Worm (Caenorhabditis elegans) whole organism, L4 larva: Measurements from ENCODE around the gene pph-4.1.
A peak's percentile ranks its signal among the peaks of the same experiment; 100 is the strongest.

ENCODE experiments used
- F10B5.3 ChIP-seq: sonication (generic microtip); optimal IDR thresholded peaks from 2 replicates; lab custom pipeline; 2016; ENCODE audit warnings: mild to moderate bottlenecking, missing genetic modification characterization, missing compliant biosample characterization
- F26F4.8 ChIP-seq: fragments of 200-800 bp; sonication (Bioruptor generic); conservative IDR thresholded peaks from 2 replicates; pipeline ENCODE4 v1.3.6; 2022; ENCODE audit warnings: missing genetic modification characterization, missing compliant biosample characterization
- F49E8.2 ChIP-seq: sonication (generic microtip); optimal IDR thresholded peaks from 2 replicates; lab custom pipeline; 2016; ENCODE audit warnings: missing compliant biosample characterization, mild to moderate bottlenecking, missing genetic modification characterization, borderline replicate concordance
- R02D3.7 ChIP-seq: fragments of 150-350 bp; sonication (generic microtip); optimal IDR thresholded peaks from 3 replicates; lab custom pipeline; 2014; ENCODE audit warnings: missing biosample characterization, missing genetic modification characterization
- Y105C5A.15 ChIP-seq: fragments of 200-800 bp; sonication (Bioruptor generic); IDR thresholded peaks from 2 replicates; pipeline ENCODE4 v1.3.6; 2022; ENCODE audit warnings: missing genetic modification characterization, missing compliant biosample characterization
- ZK337.2 ChIP-seq: fragments of 200-800 bp; sonication (Bioruptor generic); IDR thresholded peaks from 2 replicates; pipeline ENCODE4 v1.3.6; 2022; ENCODE audit warnings: missing genetic modification reagents, missing genetic modification characterization, missing compliant biosample characterization
- aha-1 ChIP-seq: fragments of 150-350 bp; peaks from one replicate; lab custom pipeline; 2014; ENCODE audit warnings: missing biosample characterization, missing genetic modification characterization
- ama-1 ChIP-seq: fragments of 150-350 bp; optimal IDR thresholded peaks from 2 replicates; lab custom pipeline; 2014; ENCODE audit warnings: inconsistent platforms, mixed read lengths
- attf-4 ChIP-seq: sonication (generic microtip); optimal IDR thresholded peaks from 3 replicates; lab custom pipeline; 2017; ENCODE audit warnings: missing biosample characterization, missing genetic modification characterization
- ceh-20 ChIP-seq: fragments of 200-800 bp; sonication (Bioruptor generic); IDR thresholded peaks from 2 replicates; pipeline ENCODE4 v1.3.6; 2022; ENCODE audit warnings: missing genetic modification reagents, missing genetic modification characterization, missing compliant biosample characterization
- ceh-44 ChIP-seq: fragments of 200-800 bp; sonication (Bioruptor generic); IDR thresholded peaks from 2 replicates; pipeline ENCODE4 v1.3.6; 2022; ENCODE audit warnings: missing genetic modification reagents, missing genetic modification characterization, missing compliant biosample characterization
- ceh-62 ChIP-seq: sonication (generic microtip); optimal IDR thresholded peaks from 2 replicates; lab custom pipeline; 2017; ENCODE audit warnings: missing biosample characterization, missing genetic modification characterization
- ces-1 ChIP-seq: fragments of 150-350 bp; sonication (generic microtip); optimal IDR thresholded peaks from 4 replicates; lab custom pipeline; 2014; ENCODE audit warnings: missing biosample characterization, missing genetic modification reagents, missing genetic modification characterization
- cey-2 ChIP-seq: sonication (generic microtip); optimal IDR thresholded peaks from 3 replicates; lab custom pipeline; 2017; ENCODE audit warnings: missing genetic modification characterization, mild to moderate bottlenecking, missing compliant biosample characterization, antibody characterized with exemption, borderline replicate concordance; ENCODE audit not compliant: insufficient read depth
- ctbp-1 ChIP-seq: fragments of 200-800 bp; sonication (Bioruptor generic); IDR thresholded peaks from 2 replicates; pipeline ENCODE4 v1.3.6; 2022; ENCODE audit warnings: missing genetic modification reagents, missing genetic modification characterization, missing compliant biosample characterization
- daf-12 ChIP-seq: fragments of 150-350 bp; optimal IDR thresholded peaks from 2 replicates; lab custom pipeline; 2014; ENCODE audit warnings: missing biosample characterization, missing genetic modification reagents, missing genetic modification characterization
- daf-16 ChIP-seq, 3 experiments: sonication (generic microtip); optimal IDR thresholded peaks; 2 replicates each; lab custom pipeline; 2016 to 2017; ENCODE audit warnings: missing genetic modification characterization in 3 of 3, missing genetic modification reagents in 3 of 3, mild to moderate bottlenecking in 2 of 3, missing compliant biosample characterization in 2 of 3, missing biosample characterization in 1 of 3, moderate library complexity in 1 of 3
- daf-19 ChIP-seq: fragments of 200-800 bp; sonication (Bioruptor generic); conservative IDR thresholded peaks from 2 replicates; pipeline ENCODE4 v1.3.6; 2022; ENCODE audit warnings: missing genetic modification characterization, missing compliant biosample characterization
- dmd-6 ChIP-seq: fragments of 200-800 bp; sonication (Bioruptor generic); IDR thresholded peaks from 2 replicates; pipeline ENCODE4 v1.3.6; 2022; ENCODE audit warnings: missing genetic modification reagents, missing genetic modification characterization, missing compliant biosample characterization
- dmd-8 ChIP-seq: fragments of 200-800 bp; sonication (Bioruptor generic); IDR thresholded peaks from 2 replicates; pipeline ENCODE4 v1.3.6; 2022; ENCODE audit warnings: missing genetic modification characterization, missing compliant biosample characterization
- dpl-1 ChIP-seq: fragments of 150-350 bp; optimal IDR thresholded peaks from 2 replicates; lab custom pipeline; 2014; ENCODE audit warnings: missing biosample characterization, missing genetic modification reagents, missing genetic modification characterization
- duxl-1 ChIP-seq: sonication (generic microtip); optimal IDR thresholded peaks from 2 replicates; lab custom pipeline; 2016; ENCODE audit warnings: mild to moderate bottlenecking, missing genetic modification characterization, moderate library complexity, missing compliant biosample characterization; ENCODE audit not compliant: poor library complexity
- dve-1 ChIP-seq: sonication (generic microtip); optimal IDR thresholded peaks from 2 replicates; lab custom pipeline; 2017; ENCODE audit warnings: antibody characterized with exemption, mild to moderate bottlenecking, missing genetic modification characterization, missing compliant biosample characterization; ENCODE audit not compliant: insufficient read depth
- egl-27 ChIP-seq: sonication (generic microtip); optimal IDR thresholded peaks from 3 replicates; lab custom pipeline; 2017; ENCODE audit warnings: missing biosample characterization, missing genetic modification reagents, missing genetic modification characterization
- egl-43 ChIP-seq: fragments of 200-800 bp; sonication (Bioruptor generic); IDR thresholded peaks from 2 replicates; pipeline ENCODE4 v1.3.6; 2022; ENCODE audit warnings: missing genetic modification reagents, missing genetic modification characterization, missing compliant biosample characterization
- hif-1 ChIP-seq, 2 experiments: sonication (generic microtip); optimal IDR thresholded peaks; 2 replicates each; lab custom pipeline; 2016 to 2017; ENCODE audit warnings: missing compliant biosample characterization in 2 of 2, missing genetic modification characterization in 2 of 2, missing genetic modification reagents in 2 of 2, missing genotype in 2 of 2, mild to moderate bottlenecking in 1 of 2
- hmg-1.1 ChIP-seq: fragments of 200-800 bp; sonication (Bioruptor generic); IDR thresholded peaks from 2 replicates; pipeline ENCODE4 v1.3.6; 2022; ENCODE audit warnings: missing genetic modification reagents, missing genetic modification characterization, missing compliant biosample characterization
- jun-1 ChIP-seq: fragments of 150-350 bp; optimal IDR thresholded peaks from 2 replicates; lab custom pipeline; 2014; ENCODE audit warnings: missing biosample characterization, missing genetic modification reagents, missing genetic modification characterization
- lin-1 ChIP-seq: fragments of 200-800 bp; sonication (Bioruptor generic); IDR thresholded peaks from 2 replicates; pipeline ENCODE4 v1.3.6; 2022; ENCODE audit warnings: missing genetic modification reagents, missing genetic modification characterization, missing compliant biosample characterization
- lir-3 ChIP-seq: sonication (generic microtip); optimal IDR thresholded peaks from 2 replicates; lab custom pipeline; 2016; ENCODE audit warnings: mild to moderate bottlenecking, missing genetic modification characterization, missing compliant biosample characterization
- mdl-1 ChIP-seq, 2 experiments: fragments of 150-350 bp in 1 of 2; sonication (generic microtip) in 1 of 2; optimal IDR thresholded peaks; 2 replicates each; lab custom pipeline; 2014 to 2017; ENCODE audit warnings: missing biosample characterization in 2 of 2, missing genetic modification characterization in 2 of 2
- mep-1 ChIP-seq: fragments of 150-350 bp; sonication (generic microtip); optimal IDR thresholded peaks from 3 replicates; lab custom pipeline; 2014; ENCODE audit warnings: missing biosample characterization, missing genetic modification characterization
- mes-2 ChIP-seq: sonication (generic microtip); optimal IDR thresholded peaks from 2 replicates; lab custom pipeline; 2016; ENCODE audit warnings: missing genotype, mild to moderate bottlenecking, missing genetic modification characterization, missing compliant biosample characterization; ENCODE audit not compliant: poor library complexity, severe bottlenecking
- mxl-2 ChIP-seq: fragments of 200-800 bp; sonication (Bioruptor generic); conservative IDR thresholded peaks from 2 replicates; pipeline ENCODE4 v1.3.6; 2022; ENCODE audit warnings: missing genetic modification reagents, missing genetic modification characterization, missing compliant biosample characterization
- nhr-10 ChIP-seq: fragments of 150-350 bp; optimal IDR thresholded peaks from 2 replicates; lab custom pipeline; 2014; ENCODE audit warnings: missing biosample characterization, missing genetic modification characterization
- nhr-11 ChIP-seq: fragments of 150-350 bp; optimal IDR thresholded peaks from 2 replicates; lab custom pipeline; 2014; ENCODE audit warnings: missing biosample characterization, missing genetic modification characterization
- nhr-111 ChIP-seq: fragments of 200-800 bp; sonication (Bioruptor generic); optimal IDR thresholded peaks from 2 replicates; lab custom pipeline; 2018; ENCODE audit warnings: mild to moderate bottlenecking, missing genetic modification characterization, missing compliant biosample characterization
- nhr-237 ChIP-seq: sonication (generic microtip); optimal IDR thresholded peaks from 2 replicates; lab custom pipeline; 2017; ENCODE audit warnings: missing biosample characterization, missing genetic modification characterization
- nhr-25 ChIP-seq: sonication (generic microtip); optimal IDR thresholded peaks from 2 replicates; lab custom pipeline; 2017; ENCODE audit warnings: missing genetic modification characterization, mild to moderate bottlenecking, missing compliant biosample characterization, antibody characterized with exemption, moderate library complexity, borderline replicate concordance; ENCODE audit not compliant: insufficient read depth
- nhr-42 ChIP-seq: fragments of 200-800 bp; sonication (Bioruptor generic); IDR thresholded peaks from 2 replicates; pipeline ENCODE4 v1.3.6; 2022; ENCODE audit warnings: missing genetic modification characterization, missing compliant biosample characterization
- nhr-48 ChIP-seq: sonication (generic microtip); optimal IDR thresholded peaks from 2 replicates; lab custom pipeline; 2016; ENCODE audit warnings: mild to moderate bottlenecking, missing genetic modification characterization, missing compliant biosample characterization
- nhr-6 ChIP-seq: fragments of 150-350 bp; optimal IDR thresholded peaks from 2 replicates; lab custom pipeline; 2014; ENCODE audit warnings: missing biosample characterization, missing genetic modification characterization
- php-3 ChIP-seq: fragments of 200-800 bp; sonication (Bioruptor generic); IDR thresholded peaks from 2 replicates; pipeline ENCODE4 v1.3.6; 2022; ENCODE audit warnings: missing genetic modification reagents, missing genetic modification characterization, missing compliant biosample characterization
- snpc-4 ChIP-seq: fragments of 150-350 bp; optimal IDR thresholded peaks from 2 replicates; lab custom pipeline; 2014; ENCODE audit warnings: missing biosample characterization, missing genetic modification characterization
- tag-97 ChIP-seq: fragments of 200-800 bp; sonication (Bioruptor generic); IDR thresholded peaks from 2 replicates; pipeline ENCODE4 v1.3.6; 2022; ENCODE audit warnings: missing genetic modification characterization, missing compliant biosample characterization
- unc-62 ChIP-seq, 3 experiments: fragments of 150-350 bp in 1 of 3; sonication (generic microtip); optimal IDR thresholded peaks in 2 of 3; peaks in 1 of 3; 1 replicate in 1 of 3; 2 replicates in 2 of 3; lab custom pipeline; 2014 to 2017; ENCODE audit warnings: missing biosample characterization in 3 of 3, missing genetic modification characterization in 3 of 3, missing genetic modification reagents in 3 of 3, missing genotype in 1 of 3
- vab-7 ChIP-seq: fragments of 200-800 bp; sonication (Bioruptor generic); IDR thresholded peaks from 2 replicates; pipeline ENCODE4 v1.3.6; 2022; ENCODE audit warnings: missing genetic modification reagents, missing genetic modification characterization, missing compliant biosample characterization
- zfp-2 ChIP-seq: sonication (generic microtip); optimal IDR thresholded peaks from 2 replicates; lab custom pipeline; 2016; ENCODE audit warnings: mild to moderate bottlenecking, missing genetic modification characterization, missing compliant biosample characterization
- zfp-3 ChIP-seq: fragments of 200-800 bp; sonication (Bioruptor generic); conservative IDR thresholded peaks from 2 replicates; pipeline ENCODE4 v1.3.6; 2022; ENCODE audit warnings: missing genetic modification reagents, missing genetic modification characterization, missing compliant biosample characterization
- zip-11 ChIP-seq: fragments of 200-800 bp; sonication (Bioruptor generic); IDR thresholded peaks from 2 replicates; pipeline ENCODE4 v1.3.6; 2022; ENCODE audit warnings: missing genetic modification characterization, missing compliant biosample characterization

Gene pph-4.1

ce11 chrIII:12351301-12351700 lies at the start of gene pph-4.1, which contains the start of gene Y75B8A.31:
pph-4.1 (minus strand) TSS chrIII:12351336.
Y75B8A.31 (plus strand) TSS chrIII:12351642.
- TF ChIP-seq Y105C5A.15 (GFP tag; lab: Robert Waterston, UW) (no peak), R02D3.7 (tag; lab: Kevin White, UChicago) (no peak), ceh-44 (GFP tag; lab: Robert Waterston, UW) (0 out of 2 replicates have a peak, but pooled peaks have one; percentile 31), tag-97 (GFP tag; lab: Robert Waterston, UW) (no peak), mdl-1 (tag; optimal IDR thresholded peaks at IDR 0.05; lab: Kevin White, UChicago) (no peak), php-3 (no peak), nhr-10 (tag; lab: Kevin White, UChicago) (no peak), zfp-2 (tag; lab: Kevin White, UChicago) (peak; percentile 44), attf-4 (tag; lab: Kevin White, UChicago) (no peak), F49E8.2 (tag; lab: Kevin White, UChicago) (peak; percentile 34), duxl-1 (peak; percentile 0), daf-19 (GFP tag; lab: Robert Waterston, UW) (no peak), vab-7 (GFP tag; lab: Robert Waterston, UW) (no peak), ceh-62 (tag; lab: Kevin White, UChicago) (no peak), dmd-6 (GFP tag; lab: Robert Waterston, UW) (peak; percentile 75), cey-2 (tag; lab: Kevin White, UChicago) (no peak), lin-1 (GFP tag; lab: Robert Waterston, UW) (peak; percentile 59; the same call in 1 of the 2 replicates), ZK337.2 (peak; percentile 77), hif-1 (tag; optimal IDR thresholded peaks at IDR 0.05; lab: Kevin White, UChicago) (peak; percentile 37 to 95), nhr-6 (tag; lab: Kevin White, UChicago) (peak; percentile 77), mes-2 (tag; lab: Kevin White, UChicago) (peak; percentile 99), snpc-4 (tag; lab: Kevin White, UChicago) (no peak), ceh-20 (GFP tag; lab: Robert Waterston, UW) (peak; percentile 54; the same call in 1 of the 2 replicates), mep-1 (tag; lab: Kevin White, UChicago) (peak; percentile 82), ces-1 (GFP tag; lab: Kevin White, UChicago) (no peak), egl-27 (tag; lab: Kevin White, UChicago) (no peak), daf-12 (no peak), nhr-48 (tag; lab: Kevin White, UChicago) (peak; percentile 30), aha-1 (tag; lab: Kevin White, UChicago) (no peak), hmg-1.1 (GFP tag; lab: Robert Waterston, UW) (0 out of 2 replicates have a peak, but pooled peaks have one; percentile 16), zip-11 (no peak), lir-3 (tag; lab: Kevin White, UChicago) (no peak), nhr-237 (tag; lab: Kevin White, UChicago) (no peak), dve-1 (tag; lab: Kevin White, UChicago) (peak; percentile 84), nhr-11 (no peak), nhr-25 (tag; lab: Kevin White, UChicago) (no peak), ama-1 (lab: Kevin White, UChicago) (no peak), nhr-42 (GFP tag; lab: Robert Waterston, UW) (no peak), dmd-8 (GFP tag; lab: Robert Waterston, UW) (no peak), zfp-3 (GFP tag; lab: Robert Waterston, UW) (0 out of 2 replicates have a peak, but pooled peaks have one; percentile 27), jun-1 (tag; lab: Kevin White, UChicago) (no peak), unc-62 (GFP tag; optimal IDR thresholded peaks at IDR 0.05 in 1 of 2; lab: Kevin White, UChicago) (no peak), unc-62 (tag; optimal IDR thresholded peaks at IDR 0.05; lab: Kevin White, UChicago) (no peak), F10B5.3 (tag; lab: Kevin White, UChicago) (peak; percentile 25), nhr-111 (GFP tag; lab: Kevin White, UChicago) (no peak), egl-43 (GFP tag; lab: Robert Waterston, UW) (no peak), mxl-2 (GFP tag; lab: Robert Waterston, UW) (no peak), F26F4.8 (GFP tag; lab: Robert Waterston, UW) (no peak), daf-16 (GFP tag; optimal IDR thresholded peaks at IDR 0.05; lab: Kevin White, UChicago) (peak; percentile 12 to 45), daf-16 (tag; optimal IDR thresholded peaks at IDR 0.05; lab: Kevin White, UChicago) (peak; percentile 37), dpl-1 (GFP tag; lab: Kevin White, UChicago) (peak; percentile 83), ctbp-1 (GFP tag; lab: Robert Waterston, UW) (no peak)
